Worm (Caenorhabditis elegans) whole organism, late embryonic: ENCODE measurements around the gene C24A3.9.

Experiments used
- ceh-19 ChIP-seq: fragments of 200-800 bp; sonication (Bioruptor generic); optimal IDR thresholded peaks from 2 replicates; lab custom pipeline; 2018; ENCODE audit warnings: mild to moderate bottlenecking, missing genetic modification characterization, missing compliant biosample characterization
- che-1 ChIP-seq: sonication (generic microtip); optimal IDR thresholded peaks from 2 replicates; lab custom pipeline; 2016; ENCODE audit warnings: mild to moderate bottlenecking, missing genetic modification characterization, missing compliant biosample characterization
- elt-2 ChIP-seq: sonication (generic microtip); optimal IDR thresholded peaks from 2 replicates; lab custom pipeline; 2016; ENCODE audit warnings: missing genetic modification reagents, missing genetic modification characterization, missing compliant biosample characterization
- fkh-10 ChIP-seq: fragments of 150-350 bp; optimal IDR thresholded peaks from 2 replicates; lab custom pipeline; 2014; ENCODE audit warnings: missing biosample characterization, missing genetic modification reagents, missing genetic modification characterization
- hlh-30 ChIP-seq: sonication (generic microtip); optimal IDR thresholded peaks from 2 replicates; lab custom pipeline; 2017; ENCODE audit warnings: antibody characterized with exemption, missing genetic modification characterization, missing compliant biosample characterization; ENCODE audit not compliant: insufficient read depth
- nfya-1 ChIP-seq: sonication (generic microtip); optimal IDR thresholded peaks from 2 replicates; lab custom pipeline; 2017; ENCODE audit warnings: missing genetic modification characterization, mild to moderate bottlenecking, missing compliant biosample characterization, antibody characterized with exemption, moderate library complexity
- ztf-16 ChIP-seq: sonication (generic microtip); optimal IDR thresholded peaks from 2 replicates; lab custom pipeline; 2017; ENCODE audit warnings: missing genetic modification characterization, missing compliant biosample characterization

DNA sequence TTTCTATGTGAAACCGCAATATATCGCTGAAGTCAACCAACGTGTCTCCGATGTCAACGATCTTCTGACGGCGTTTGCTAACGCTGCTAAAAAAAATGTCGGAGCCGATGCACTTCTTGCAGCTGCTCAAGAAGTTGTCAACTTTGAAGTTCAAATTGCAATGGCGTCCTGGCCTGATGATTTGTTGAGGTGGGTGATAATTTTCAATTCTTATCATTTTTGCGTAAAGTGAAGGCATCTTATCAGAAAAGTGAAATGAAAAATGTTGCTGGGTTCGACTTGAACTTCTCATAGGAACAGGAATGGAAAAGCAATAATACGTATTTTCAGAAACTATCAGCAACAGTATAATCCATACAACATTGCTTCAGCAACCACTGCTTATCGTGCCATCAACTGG, 25.9 kb upstream of the C24A3.9 start:
- no peak for TF ChIP-seq che-1 (tag; lab: Kevin White, UChicago)
- TF ChIP-seq ztf-16 (tag; lab: Kevin White, UChicago) = no peak
- TF ChIP-seq hlh-30 (tag; lab: Kevin White, UChicago) = no peak
- TF ChIP-seq nfya-1 (tag; lab: Kevin White, UChicago) = no peak
- no peak for TF ChIP-seq ceh-19 (GFP tag; lab: Kevin White, UChicago)
- TF ChIP-seq elt-2 (tag; lab: Kevin White, UChicago) = no peak
- TF ChIP-seq fkh-10 (GFP tag; lab: Kevin White, UChicago) = no peak
